Fruit fly (Drosophila melanogaster): ENCODE data around the gene Dab.

Dab gene

DNA sequence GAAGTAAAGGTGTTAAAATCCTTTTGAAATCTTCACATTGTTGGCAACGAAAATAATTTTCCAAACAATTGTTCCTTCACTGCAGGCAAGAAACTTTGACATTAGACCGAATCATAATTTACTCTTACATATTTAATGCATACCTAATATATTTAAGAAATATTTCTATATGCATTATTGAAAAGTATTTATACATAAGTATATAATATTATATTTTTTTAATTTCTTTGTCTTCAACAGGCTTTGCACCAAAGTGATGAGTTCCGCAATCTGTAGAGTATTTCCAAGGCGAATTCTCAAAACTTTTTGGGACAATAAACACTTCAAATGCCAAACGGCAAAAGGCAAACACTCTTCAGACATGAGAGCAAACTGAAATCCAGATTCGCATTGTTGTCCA is 14.9 kb upstream of the Dab start (continued):
- TF ChIP-seq CG3726 (GFP tag; IDR thresholded peaks at IDR 0.05) (no peak), Hmx (GFP tag; optimal IDR thresholded peaks at IDR 0.05) (no peak), CG7987 (GFP tag; optimal IDR thresholded peaks at IDR 0.05) (no peak), nom (GFP tag; optimal IDR thresholded peaks at IDR 0.05) (no peak), Fer3 (tag; optimal IDR thresholded peaks at IDR 0.05) (peak; percentile 51), Ravus (GFP tag; IDR thresholded peaks at IDR 0.05) (no peak), seq (GFP tag; IDR thresholded peaks at IDR 0.05) (0 out of 2 replicates have a peak, but pooled peaks have one; percentile 22), Hey (tag; optimal IDR thresholded peaks at IDR 0.05) (no peak), croc (GFP tag; conservative IDR thresholded peaks at IDR 0.05) (no peak), NfI (GFP tag; optimal IDR thresholded peaks at IDR 0.05) (no peak), jigr1 (GFP tag; IDR thresholded peaks at IDR 0.05) (no peak), unc-4 (GFP tag; IDR thresholded peaks at IDR 0.05; ENCODE audit: partially characterized antibody) (no peak), CG30020 (tag; optimal IDR thresholded peaks at IDR 0.05) (no peak), bbx (GFP tag; IDR thresholded peaks at IDR 0.05; ENCODE audit: partially characterized antibody) (no peak), sisA (GFP tag; IDR thresholded peaks at IDR 0.05) (0 out of 2 replicates have a peak, but pooled peaks have one; percentile 21), CTCF (GFP tag; optimal IDR thresholded peaks at IDR 0.05) (no peak), CG14014 (GFP tag; IDR thresholded peaks at IDR 0.05) (peak; percentile 38; the same call in 1 of the 2 replicates), CG15073 (GFP tag; optimal IDR thresholded peaks at IDR 0.05) (no peak), Eip74EF (GFP tag; optimal IDR thresholded peaks at IDR 0.05) (no peak), CG6654 (GFP tag; optimal IDR thresholded peaks at IDR 0.05) (no peak), CG17912 (GFP tag; optimal IDR thresholded peaks at IDR 0.05) (no peak), Hand (GFP tag; optimal IDR thresholded peaks at IDR 0.05) (no peak), Drgx (GFP tag; IDR thresholded peaks at IDR 0.05) (peak; percentile 58), CrebB (tag; optimal IDR thresholded peaks at IDR 0.05) (no peak), sob (GFP tag; IDR thresholded peaks at IDR 0.05) (peak; percentile 48; the same call in 1 of the 2 replicates), ftz-f1 (GFP tag; optimal IDR thresholded peaks at IDR 0.05) (no peak), CG31224 (GFP tag; IDR thresholded peaks at IDR 0.05) (no peak), CG12236 (GFP tag; optimal IDR thresholded peaks at IDR 0.05) (no peak), odd (GFP tag; optimal IDR thresholded peaks at IDR 0.05) (no peak), vfl (GFP tag; optimal IDR thresholded peaks at IDR 0.05) (no peak), Xrp1 (GFP tag; IDR thresholded peaks at IDR 0.05) (peak; percentile 69), HHEX (GFP tag; optimal IDR thresholded peaks at IDR 0.05) (no peak), Bdp1 (GFP tag; optimal IDR thresholded peaks at IDR 0.05) (no peak), Dref (GFP tag; IDR thresholded peaks at IDR 0.05) (no peak), CHES-1-like (GFP tag; optimal IDR thresholded peaks at IDR 0.05) (no peak), CG4328 (GFP tag; optimal IDR thresholded peaks at IDR 0.05) (no peak), Lim3 (GFP tag; IDR thresholded peaks at IDR 0.05) (no peak), Dbx (GFP tag; IDR thresholded peaks at IDR 0.05) (0 out of 3 replicates have a peak, but pooled peaks have one; percentile 21), CG13775 (GFP tag; optimal IDR thresholded peaks at IDR 0.05) (no peak), BtbVII (GFP tag; optimal IDR thresholded peaks at IDR 0.05) (peak; percentile 7), prd (optimal IDR thresholded peaks at IDR 0.05) (no peak), prd (GFP tag; IDR thresholded peaks at IDR 0.05) (peak; percentile 52; the same call in 1 of the 3 replicates), zen2 (GFP tag; IDR thresholded peaks at IDR 0.05; ENCODE audit: partially characterized antibody) (no peak), D19A (tag; optimal IDR thresholded peaks at IDR 0.05) (peak; percentile 93), CG4282 (GFP tag; optimal IDR thresholded peaks at IDR 0.05) (no peak), phol (tag; optimal IDR thresholded peaks at IDR 0.05) (peak; percentile 46), CG12744 (GFP tag; optimal IDR thresholded peaks at IDR 0.05) (no peak), CG3163 (GFP tag; optimal IDR thresholded peaks at IDR 0.05) (no peak), ap (GFP tag; IDR thresholded peaks at IDR 0.05) (no peak), hbn (GFP tag; IDR thresholded peaks at IDR 0.05; ENCODE audit: partially characterized antibody) (no peak), cato (GFP tag; optimal IDR thresholded peaks at IDR 0.05; ENCODE audit: borderline replicate concordance) (no peak), CG6791 (GFP tag; IDR thresholded peaks at IDR 0.05; ENCODE audit: partially characterized antibody) (no peak)
